Fruit fly (Drosophila melanogaster): Measurements from ENCODE around the gene CG8159.

dm6 chr3R:8705323-8706097 is 21.1 kb upstream of the CG8159 start:
- no peak for TF ChIP-seq D1 (tag; optimal IDR thresholded peaks at IDR 0.05)
- TF ChIP-seq EcR (GFP tag; optimal IDR thresholded peaks at IDR 0.05), result no peak
- no peak for TF ChIP-seq CG8301 (tag; optimal IDR thresholded peaks at IDR 0.05)
- no peak for TF ChIP-seq CG17806 (tag; optimal IDR thresholded peaks at IDR 0.05)
- no peak for TF ChIP-seq CG15710 (tag; optimal IDR thresholded peaks at IDR 0.05)
- peak; percentile 57; the same call in 1 of the 2 replicates for TF ChIP-seq CG12605 (GFP tag; IDR thresholded peaks at IDR 0.05)
